Worm (Caenorhabditis elegans): ENCODE measurements around the gene F01E11.3.

The F01E11.3 gene

ce11 chrX:6971301-6971700, 4.1 kb downstream of the F01E11.3 start:
- TF ChIP-seq lin-39 (tag; optimal IDR thresholded peaks at IDR 0.05), result peak; percentile 71
- TF ChIP-seq nfya-1 (tag; optimal IDR thresholded peaks at IDR 0.05; ENCODE audit: insufficient read depth), result peak; percentile 39
- TF ChIP-seq nhr-12 (tag; optimal IDR thresholded peaks at IDR 0.05), result no peak

ce11 chrX:6988212-6988611, 21.1 kb downstream of the F01E11.3 start:
- TF ChIP-seq ztf-4 (tag; optimal IDR thresholded peaks at IDR 0.05), result no peak

DNA sequence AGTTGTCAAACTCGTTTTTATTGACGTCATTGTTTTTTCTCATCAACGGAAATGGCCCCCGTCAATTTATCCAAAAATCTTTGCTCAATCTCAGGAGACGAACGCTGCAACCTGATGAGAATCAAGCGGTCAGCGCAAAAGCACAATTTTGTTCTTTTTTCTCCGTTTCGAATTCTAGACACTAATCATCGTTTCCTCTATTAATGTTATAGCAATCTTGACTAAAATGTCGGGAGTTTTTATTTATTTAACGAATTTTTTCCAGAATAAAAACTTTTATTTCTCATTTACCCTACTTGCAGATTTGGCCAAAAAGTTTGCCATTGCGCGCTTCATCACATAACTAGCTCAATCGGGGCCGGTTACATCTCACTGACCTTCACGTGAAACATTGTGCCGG, 22.2 kb downstream of the F01E11.3 start, which contains the start of gene F01E11.18:
Gene F01E11.18 (plus strand): TSS at position 301 of the 400 bp plus-strand sequence.
- TF ChIP-seq mml-1 (tag; optimal IDR thresholded peaks at IDR 0.05) (no peak), ZK546.5 (tag; optimal IDR thresholded peaks at IDR 0.05) (no peak), daf-12 (tag; optimal IDR thresholded peaks at IDR 0.05) (no peak), nhr-12 (tag; optimal IDR thresholded peaks at IDR 0.05) (no peak), nhr-67 (tag; optimal IDR thresholded peaks at IDR 0.05) (no peak), nfya-1 (tag; optimal IDR thresholded peaks at IDR 0.05; ENCODE audit: insufficient read depth) (no peak), nhr-23 (tag; optimal IDR thresholded peaks at IDR 0.05) (no peak), R02D3.7 (tag; optimal IDR thresholded peaks at IDR 0.05) (no peak), egl-27 (tag; optimal IDR thresholded peaks at IDR 0.05) (no peak), fkh-2 (tag; optimal IDR thresholded peaks at IDR 0.05) (no peak), ceh-9 (tag; optimal IDR thresholded peaks at IDR 0.05) (no peak), nhr-237 (tag; optimal IDR thresholded peaks at IDR 0.05) (no peak), snpc-4 (tag; optimal IDR thresholded peaks at IDR 0.05) (no peak)

DNA sequence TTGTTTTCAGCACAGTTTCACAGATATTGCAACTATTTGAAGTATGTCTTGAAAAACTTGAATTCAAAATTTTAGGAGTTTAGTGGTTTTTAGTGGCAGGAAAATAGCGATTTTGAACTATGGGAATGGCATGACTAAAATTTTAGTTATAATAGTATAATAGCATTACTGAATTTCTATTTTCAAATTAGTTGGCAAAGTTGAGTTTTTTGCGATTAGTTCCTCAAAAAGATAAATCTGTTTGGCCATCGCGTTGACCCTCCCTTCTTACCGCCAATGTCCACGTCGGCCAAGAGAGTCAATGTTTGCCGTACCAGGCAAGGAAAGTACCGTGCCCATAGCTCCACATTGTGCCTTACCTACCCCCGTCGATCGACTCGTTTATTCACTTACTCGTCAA, 24.3 kb downstream of the F01E11.3 start, which contains the start of gene ugt-57:
Gene ugt-57 (plus strand): TSS at position 301 of the 400 bp plus-strand sequence.
- TF ChIP-seq lsy-12 (tag; optimal IDR thresholded peaks at IDR 0.05) (no peak), mdl-1 (tag; optimal IDR thresholded peaks at IDR 0.05) (no peak), jun-1 (tag; optimal IDR thresholded peaks at IDR 0.05) (no peak), ztf-4 (tag; optimal IDR thresholded peaks at IDR 0.05) (no peak), elt-1 (tag; optimal IDR thresholded peaks at IDR 0.05) (no peak)

DNA sequence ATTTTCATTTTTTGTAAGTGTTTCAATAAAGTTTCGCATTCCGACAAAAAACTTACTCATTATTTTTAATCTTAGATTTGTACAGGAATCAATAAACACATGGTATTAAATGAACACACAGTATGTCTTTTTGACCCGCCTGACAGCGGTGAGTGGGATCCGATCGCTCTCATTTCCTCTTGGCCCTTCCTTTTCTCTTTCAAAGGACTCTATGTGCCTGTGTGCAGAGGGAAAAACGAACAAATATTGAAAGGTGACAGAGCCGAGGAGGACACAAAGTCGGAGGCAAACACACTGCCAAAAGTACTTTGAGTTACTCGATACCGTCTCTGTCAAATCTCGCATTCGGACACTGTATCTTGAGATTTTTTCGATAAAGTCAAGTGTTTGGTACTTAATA, 29.3 kb downstream of the F01E11.3 start, which contains the start of the genes F01E11.20 and tsp-16:
Gene F01E11.20 (minus strand): TSS at position 101 of the 400 bp plus-strand sequence.
Gene tsp-16 (minus strand): TSS at position 173 of the 400 bp plus-strand sequence.
- TF ChIP-seq tbx-2 (tag; optimal IDR thresholded peaks at IDR 0.05) (no peak), nhr-43 (tag; optimal IDR thresholded peaks at IDR 0.05; ENCODE audit: poor library complexity, severe bottlenecking) (no peak), pha-4 (tag; optimal IDR thresholded peaks at IDR 0.05) (peak; percentile 70), hmg-11 (tag; optimal IDR thresholded peaks at IDR 0.05) (no peak), egl-5 (tag; optimal IDR thresholded peaks at IDR 0.05) (no peak), nhr-12 (tag; optimal IDR thresholded peaks at IDR 0.05) (no peak)

- TF ChIP-seq elt-1 (tag; optimal IDR thresholded peaks at IDR 0.05) (no peak), skn-1 (tag; optimal IDR thresholded peaks at IDR 0.05) (no peak), ceh-28 (tag; optimal IDR thresholded peaks at IDR 0.05) (no peak)
These were observed 34.8 kb downstream of the F01E11.3 start for ce11 chrX:7001933-7002332.

ce11 chrX:7005475-7005874, 38.3 kb downstream of the F01E11.3 start, which contains the start of gene tyra-2:
Gene tyra-2, minus strand, starts transcription at chrX:7005575.
- no peak for TF ChIP-seq ceh-16 (tag; optimal IDR thresholded peaks at IDR 0.05)
- no peak for TF ChIP-seq ama-1 (optimal IDR thresholded peaks at IDR 0.05)
- TF ChIP-seq nhr-25 (tag; optimal IDR thresholded peaks at IDR 0.05), result no peak
- TF ChIP-seq daf-12 (tag; optimal IDR thresholded peaks at IDR 0.05), result no peak
- TF ChIP-seq aly-2 (tag; optimal IDR thresholded peaks at IDR 0.05), result no peak
- TF ChIP-seq fkh-2 (tag; optimal IDR thresholded peaks at IDR 0.05), result no peak

DNA sequence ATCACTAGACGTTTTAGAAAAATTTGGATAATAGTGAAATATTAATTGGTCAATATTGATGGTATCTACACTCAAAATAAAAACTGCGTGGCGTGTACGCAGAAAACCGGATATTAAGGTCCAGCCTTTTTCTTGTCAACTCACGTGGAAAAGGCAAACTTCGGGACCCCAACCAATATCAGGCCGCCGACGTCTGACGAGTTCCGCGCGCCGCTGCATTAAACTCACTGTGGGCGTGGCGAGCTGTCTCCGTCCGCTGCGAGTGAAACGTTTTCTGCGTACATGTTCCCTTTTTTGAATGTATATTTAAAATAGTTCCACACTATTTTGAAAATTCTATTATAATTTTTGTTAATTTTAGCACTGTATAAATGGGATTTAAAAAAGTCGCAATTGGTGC, 38.8 kb downstream of the F01E11.3 start:
- TF ChIP-seq elt-3 (tag; optimal IDR thresholded peaks at IDR 0.05) (no peak), snpc-4 (tag; optimal IDR thresholded peaks at IDR 0.05) (peak; percentile 6)
